Fruit fly (Drosophila melanogaster): ENCODE results near the gene PH4alphaSG1.
A peak's percentile ranks its signal among the peaks of the same experiment; 100 is the strongest.

Gene PH4alphaSG1

DNA sequence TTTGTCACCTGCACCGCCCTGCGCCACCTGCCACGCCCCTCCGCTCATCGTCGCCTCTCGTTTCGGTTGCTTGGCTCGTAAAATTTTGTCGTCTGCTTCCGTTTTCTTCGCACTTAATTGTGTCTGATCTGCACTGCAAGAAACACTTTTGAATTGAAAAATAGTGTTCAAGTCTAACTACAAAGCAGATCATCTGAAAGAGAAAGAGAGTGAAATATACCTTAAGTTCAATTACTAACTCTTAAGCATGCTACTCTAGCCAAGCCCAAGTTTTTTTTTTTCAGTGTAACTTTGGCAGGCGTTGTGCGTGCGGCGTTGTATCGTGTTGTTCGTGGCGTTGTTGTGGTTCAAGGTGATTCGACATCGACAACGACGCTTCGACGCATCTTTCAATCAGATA lies 34.7 kb upstream of the PH4alphaSG1 start (continued):
- peak; percentile 90 for TF ChIP-seq otp (GFP tag; IDR thresholded peaks at IDR 0.05)
- peak; percentile 94 for TF ChIP-seq nmo (GFP tag; optimal IDR thresholded peaks at IDR 0.05)
- TF ChIP-seq lmd (GFP tag; IDR thresholded peaks at IDR 0.05), result peak; percentile 92
- TF ChIP-seq CG9932 (GFP tag; IDR thresholded peaks at IDR 0.05), result peak; percentile 92
- TF ChIP-seq CG7928 (GFP tag; optimal IDR thresholded peaks at IDR 0.05), result peak; percentile 75
- TF ChIP-seq CG8281 (tag; optimal IDR thresholded peaks at IDR 0.05), result peak; percentile 70
- peak; percentile 90 for TF ChIP-seq pb (GFP tag; optimal IDR thresholded peaks at IDR 0.05)
- peak; percentile 74 for TF ChIP-seq run (tag; optimal IDR thresholded peaks at IDR 0.05)
- TF ChIP-seq CG31388 (GFP tag; optimal IDR thresholded peaks at IDR 0.05), result peak; percentile 63
- peak; percentile 90 for TF ChIP-seq CG10209 (GFP tag; optimal IDR thresholded peaks at IDR 0.05)
- TF ChIP-seq Fer3 (tag; optimal IDR thresholded peaks at IDR 0.05), result peak; percentile 95
- TF ChIP-seq MTF-1 (GFP tag; optimal IDR thresholded peaks at IDR 0.05; ENCODE audit: borderline replicate concordance), result peak; percentile 84
- TF ChIP-seq CG8924 (tag; optimal IDR thresholded peaks at IDR 0.05), result peak; percentile 85
- TF ChIP-seq CG6254 (GFP tag; optimal IDR thresholded peaks at IDR 0.05), result peak; percentile 84
- peak; percentile 87 for TF ChIP-seq CG6765 (GFP tag; optimal IDR thresholded peaks at IDR 0.05)
- TF ChIP-seq CG11504 (tag; optimal IDR thresholded peaks at IDR 0.05), result peak; percentile 93
- TF ChIP-seq HmgZ (tag; optimal IDR thresholded peaks at IDR 0.05), result peak; percentile 92
- TF ChIP-seq D19A (tag; optimal IDR thresholded peaks at IDR 0.05), result peak; percentile 73
- peak in 1 of 2 experiments; percentile 41 for TF ChIP-seq crp (GFP tag; optimal IDR thresholded peaks at IDR 0.05)
- TF ChIP-seq Hr78 (GFP tag; optimal IDR thresholded peaks at IDR 0.05), result peak in 1 of 2 experiments; percentile 77
- peak; percentile 88 for TF ChIP-seq CG30431 (GFP tag; optimal IDR thresholded peaks at IDR 0.05)
- TF ChIP-seq Gsc (GFP tag; IDR thresholded peaks at IDR 0.05), result peak; percentile 87
- TF ChIP-seq CG7745 (tag; optimal IDR thresholded peaks at IDR 0.05), result no peak
- TF ChIP-seq twi (tag; optimal IDR thresholded peaks at IDR 0.05), result peak; percentile 69
- peak; percentile 92 for TF ChIP-seq CG4282 (GFP tag; optimal IDR thresholded peaks at IDR 0.05)
- TF ChIP-seq CG4730 (GFP tag; IDR thresholded peaks at IDR 0.05), result peak; percentile 92
- peak; percentile 87 for TF ChIP-seq CG15011 (GFP tag; optimal IDR thresholded peaks at IDR 0.05)
- TF ChIP-seq Hmx (GFP tag; optimal IDR thresholded peaks at IDR 0.05), result peak; percentile 48
- TF ChIP-seq Mes4 (GFP tag; optimal IDR thresholded peaks at IDR 0.05), result peak; percentile 88
- peak; percentile 93 for TF ChIP-seq so (GFP tag; IDR thresholded peaks at IDR 0.05)
- TF ChIP-seq CG16863 (GFP tag; optimal IDR thresholded peaks at IDR 0.05), result peak; percentile 92
- TF ChIP-seq Antp (GFP tag; optimal IDR thresholded peaks at IDR 0.05), result peak; percentile 97
- peak; percentile 86 for TF ChIP-seq onecut (GFP tag; IDR thresholded peaks at IDR 0.05)
- TF ChIP-seq slou (GFP tag; optimal IDR thresholded peaks at IDR 0.05), result peak; percentile 85
- TF ChIP-seq al (GFP tag; IDR thresholded peaks at IDR 0.05), result peak; percentile 87
- peak; percentile 94 for TF ChIP-seq gro (GFP tag; optimal IDR thresholded peaks at IDR 0.05)
- peak; percentile 78 for TF ChIP-seq Deaf1 (tag; optimal IDR thresholded peaks at IDR 0.05)
- TF ChIP-seq Sry-β (GFP tag; optimal IDR thresholded peaks at IDR 0.05), result no peak
- peak; percentile 76 for TF ChIP-seq NK7.1 (GFP tag; optimal IDR thresholded peaks at IDR 0.05)
- TF ChIP-seq CG14441 (GFP tag; IDR thresholded peaks at IDR 0.05), result peak; percentile 95
- peak; percentile 87 for TF ChIP-seq CG1602 (GFP tag; optimal IDR thresholded peaks at IDR 0.05)
- TF ChIP-seq NfI (GFP tag; optimal IDR thresholded peaks at IDR 0.05), result peak; percentile 94
- TF ChIP-seq HLH4C (GFP tag; IDR thresholded peaks at IDR 0.05; ENCODE audit: partially characterized antibody), result no peak
- peak; percentile 93 for TF ChIP-seq Camta (GFP tag; optimal IDR thresholded peaks at IDR 0.05)
- peak; percentile 83 for TF ChIP-seq ro (GFP tag; IDR thresholded peaks at IDR 0.05)
- TF ChIP-seq CG31441 (GFP tag; IDR thresholded peaks at IDR 0.05), result peak; percentile 88
- TF ChIP-seq dpn (GFP tag; optimal IDR thresholded peaks at IDR 0.05), result peak; percentile 93 to 95
- peak; percentile 83 for TF ChIP-seq danr (GFP tag; IDR thresholded peaks at IDR 0.05)
- TF ChIP-seq Sin3A (optimal IDR thresholded peaks at IDR 0.05), result no peak
- peak; percentile 92 for TF ChIP-seq btn (GFP tag; optimal IDR thresholded peaks at IDR 0.05)
- no peak for TF ChIP-seq CG13287 (GFP tag; IDR thresholded peaks at IDR 0.05; ENCODE audit: partially characterized antibody)
